Worm (Caenorhabditis elegans): Measurements from ENCODE around the gene F13B6.1.

- TF ChIP-seq ztf-11 (tag; optimal IDR thresholded peaks at IDR 0.05), result no peak
- no peak for TF ChIP-seq snpc-4 (tag; optimal IDR thresholded peaks at IDR 0.05)
- no peak for TF ChIP-seq nhr-76 (tag; optimal IDR thresholded peaks at IDR 0.05)
- TF ChIP-seq blmp-1 (tag; optimal IDR thresholded peaks at IDR 0.05), result no peak
- TF ChIP-seq lin-13 (tag; optimal IDR thresholded peaks at IDR 0.05), result no peak
These were observed 32.1 kb upstream of the F13B6.1 start, which contains the start of gene unc-82 for ce11 chrIV:7424198-7424597.
